Fruit fly (Drosophila melanogaster): Measurements from ENCODE around the gene nAChRalpha7.

dm6 chrX:19324576-19325353 lies 23.5 kb downstream of the nAChRalpha7 start:
- TF ChIP-seq pan (optimal IDR thresholded peaks at IDR 0.05) (no peak), Dll (optimal IDR thresholded peaks at IDR 0.05) (no peak), psq (optimal IDR thresholded peaks at IDR 0.05) (no peak), EcR (GFP tag; optimal IDR thresholded peaks at IDR 0.05) (no peak), CG8478 (optimal IDR thresholded peaks at IDR 0.05) (no peak)

Data from whole organism.